Fruit fly (Drosophila melanogaster): ENCODE measurements around the gene Usp47.

Usp47 gene

dm6 chr3L:5770113-5770798 lies 17.5 kb downstream of the Usp47 start (continued):
- TF ChIP-seq CG6808 (GFP tag; optimal IDR thresholded peaks at IDR 0.05) (peak; percentile 94), Blimp-1 (GFP tag; optimal IDR thresholded peaks at IDR 0.05) (peak; percentile 52), vri (GFP tag; optimal IDR thresholded peaks at IDR 0.05) (peak; percentile 59), Eip75B (GFP tag; optimal IDR thresholded peaks at IDR 0.05) (peak; percentile 69), CG6276 (GFP tag; optimal IDR thresholded peaks at IDR 0.05) (peak; percentile 77), fkh (GFP tag; optimal IDR thresholded peaks at IDR 0.05) (peak; percentile 37), achi (GFP tag; optimal IDR thresholded peaks at IDR 0.05) (peak; percentile 39), CG6854 (GFP tag; optimal IDR thresholded peaks at IDR 0.05) (peak; percentile 41), CG34406 (GFP tag; optimal IDR thresholded peaks at IDR 0.05) (peak; percentile 41)

dm6 chr3L:5770817-5771425 lies 18.1 kb downstream of the Usp47 start:
- peak; percentile 89 for TF ChIP-seq lz (GFP tag; optimal IDR thresholded peaks at IDR 0.05)
- TF ChIP-seq spab (GFP tag; optimal IDR thresholded peaks at IDR 0.05), result no peak
- TF ChIP-seq CG6163 (GFP tag; IDR thresholded peaks at IDR 0.05), result peak; percentile 60; the same call in 2 of the 3 replicates
- TF ChIP-seq Sox102F (GFP tag; optimal IDR thresholded peaks at IDR 0.05), result no peak
- peak; percentile 86 for TF ChIP-seq CG3919 (GFP tag; optimal IDR thresholded peaks at IDR 0.05)
- TF ChIP-seq CG11294 (GFP tag; IDR thresholded peaks at IDR 0.05), result 0 out of 2 replicates have a peak, but pooled peaks have one; percentile 21
- no peak for TF ChIP-seq ss (GFP tag; optimal IDR thresholded peaks at IDR 0.05)
- no peak for TF ChIP-seq Hr4 (GFP tag; optimal IDR thresholded peaks at IDR 0.05)
- TF ChIP-seq Blimp-1 (GFP tag; optimal IDR thresholded peaks at IDR 0.05), result no peak
- peak in 1 of 2 experiments; percentile 74 for TF ChIP-seq salr (GFP tag; optimal IDR thresholded peaks at IDR 0.05)
- TF ChIP-seq fd85E (GFP tag; optimal IDR thresholded peaks at IDR 0.05), result no peak
- no peak for TF ChIP-seq Met (GFP tag; optimal IDR thresholded peaks at IDR 0.05)
- TF ChIP-seq CG15336 (GFP tag; IDR thresholded peaks at IDR 0.05), result peak; percentile 74
- TF ChIP-seq Eip75B (GFP tag; optimal IDR thresholded peaks at IDR 0.05), result no peak
- no peak for TF ChIP-seq dac (GFP tag; optimal IDR thresholded peaks at IDR 0.05)
- TF ChIP-seq fd59A (GFP tag; optimal IDR thresholded peaks at IDR 0.05), result peak; percentile 81
- peak; percentile 88 for TF ChIP-seq CG31627 (GFP tag; optimal IDR thresholded peaks at IDR 0.05)
- peak; percentile 51 for TF ChIP-seq CG1621 (tag; optimal IDR thresholded peaks at IDR 0.05)
- TF ChIP-seq Lpt (GFP tag; optimal IDR thresholded peaks at IDR 0.05), result peak; percentile 67
- TF ChIP-seq CG11762 (GFP tag; optimal IDR thresholded peaks at IDR 0.05; ENCODE audit: insufficient read depth), result peak; percentile 80
- peak; percentile 85 for TF ChIP-seq Hr39 (GFP tag; optimal IDR thresholded peaks at IDR 0.05)
- TF ChIP-seq CG8319 (GFP tag; optimal IDR thresholded peaks at IDR 0.05), result peak; percentile 86
- TF ChIP-seq Gug (GFP tag; IDR thresholded peaks at IDR 0.05), result peak; percentile 29; the same call in 1 of the 2 replicates
- TF ChIP-seq Sox14 (GFP tag; optimal IDR thresholded peaks at IDR 0.05), result peak; percentile 96
- peak; percentile 55 for TF ChIP-seq Eip93F (GFP tag; optimal IDR thresholded peaks at IDR 0.05)
- no peak for TF ChIP-seq OdsH (GFP tag; optimal IDR thresholded peaks at IDR 0.05)
- TF ChIP-seq cyc (GFP tag; optimal IDR thresholded peaks at IDR 0.05), result peak; percentile 86
- peak; percentile 82 for TF ChIP-seq CG3032 (tag; optimal IDR thresholded peaks at IDR 0.05)
- peak; percentile 78 for TF ChIP-seq dsx (GFP tag; optimal IDR thresholded peaks at IDR 0.05; ENCODE audit: poor library complexity, severe bottlenecking)
- TF ChIP-seq Eip78C (GFP tag), result peak; percentile 98
- no peak for TF ChIP-seq CG7368 (GFP tag; optimal IDR thresholded peaks at IDR 0.05)
- peak; percentile 91 for TF ChIP-seq esn (GFP tag; optimal IDR thresholded peaks at IDR 0.05)
- TF ChIP-seq Hr38 (GFP tag; optimal IDR thresholded peaks at IDR 0.05), result no peak
- peak; percentile 82 for TF ChIP-seq CG8119 (GFP tag; IDR thresholded peaks at IDR 0.05)
- TF ChIP-seq CG8632 (GFP tag; optimal IDR thresholded peaks at IDR 0.05), result peak; percentile 86
- peak; percentile 80 for TF ChIP-seq CG34406 (GFP tag; optimal IDR thresholded peaks at IDR 0.05)
- TF ChIP-seq topi (GFP tag; optimal IDR thresholded peaks at IDR 0.05), result peak; percentile 89
- no peak for TF ChIP-seq net (GFP tag; optimal IDR thresholded peaks at IDR 0.05)
- TF ChIP-seq CG6854 (GFP tag; optimal IDR thresholded peaks at IDR 0.05), result peak; percentile 54
- TF ChIP-seq CG16779 (tag; optimal IDR thresholded peaks at IDR 0.05), result no peak
- peak; percentile 82 for TF ChIP-seq Ets96B (tag; optimal IDR thresholded peaks at IDR 0.05)
- TF ChIP-seq CG4318 (GFP tag; optimal IDR thresholded peaks at IDR 0.05), result no peak

Measured in whole organism, prepupa.